Worm (Caenorhabditis elegans) whole organism, L4 larva: ENCODE results near the gene D1014.13.

ENCODE experiments used
- D1046.2 ChIP-seq: fragments of 200-800 bp; sonication (Bioruptor generic); IDR thresholded peaks from 2 replicates; pipeline ENCODE4 v1.3.6; 2022; ENCODE audit warnings: missing genetic modification characterization, missing compliant biosample characterization
- F37D6.2 ChIP-seq: sonication (generic microtip); optimal IDR thresholded peaks from 2 replicates; lab custom pipeline; 2016; ENCODE audit warnings: mild to moderate bottlenecking, missing genetic modification characterization, missing compliant biosample characterization
- F49E8.2 ChIP-seq: sonication (generic microtip); optimal IDR thresholded peaks from 2 replicates; lab custom pipeline; 2016; ENCODE audit warnings: missing compliant biosample characterization, mild to moderate bottlenecking, missing genetic modification characterization, borderline replicate concordance
- Y5F2A.4 ChIP-seq: fragments of 200-800 bp; sonication (Bioruptor generic); optimal IDR thresholded peaks from 2 replicates; lab custom pipeline; 2018; ENCODE audit warnings: mild to moderate bottlenecking, missing genetic modification characterization, missing compliant biosample characterization
- ZK337.2 ChIP-seq: fragments of 200-800 bp; sonication (Bioruptor generic); IDR thresholded peaks from 2 replicates; pipeline ENCODE4 v1.3.6; 2022; ENCODE audit warnings: missing genetic modification reagents, missing genetic modification characterization, missing compliant biosample characterization
- aly-2 ChIP-seq: sonication (generic microtip); optimal IDR thresholded peaks from 2 replicates; lab custom pipeline; 2018; ENCODE audit warnings: missing biosample characterization, missing genetic modification characterization
- attf-4 ChIP-seq: sonication (generic microtip); optimal IDR thresholded peaks from 3 replicates; lab custom pipeline; 2017; ENCODE audit warnings: missing biosample characterization, missing genetic modification characterization
- ceh-20 ChIP-seq: fragments of 200-800 bp; sonication (Bioruptor generic); IDR thresholded peaks from 2 replicates; pipeline ENCODE4 v1.3.6; 2022; ENCODE audit warnings: missing genetic modification reagents, missing genetic modification characterization, missing compliant biosample characterization
- ceh-28 ChIP-seq: fragments of 150-350 bp; optimal IDR thresholded peaks from 2 replicates; lab custom pipeline; 2014; ENCODE audit warnings: missing biosample characterization, missing genetic modification reagents, missing genetic modification characterization
- daf-19 ChIP-seq: fragments of 200-800 bp; sonication (Bioruptor generic); conservative IDR thresholded peaks from 2 replicates; pipeline ENCODE4 v1.3.6; 2022; ENCODE audit warnings: missing genetic modification characterization, missing compliant biosample characterization
- daf-8 ChIP-seq: fragments of 200-800 bp; sonication (Bioruptor generic); IDR thresholded peaks from 2 replicates; pipeline ENCODE4 v1.3.6; 2022; ENCODE audit warnings: missing genetic modification characterization, missing compliant biosample characterization
- dmd-8 ChIP-seq: fragments of 200-800 bp; sonication (Bioruptor generic); IDR thresholded peaks from 2 replicates; pipeline ENCODE4 v1.3.6; 2022; ENCODE audit warnings: missing genetic modification characterization, missing compliant biosample characterization
- dmd-9 ChIP-seq: fragments of 200-800 bp; sonication (Bioruptor generic); IDR thresholded peaks from 2 replicates; pipeline ENCODE4 v1.3.6; 2022; ENCODE audit warnings: missing genetic modification reagents, missing genetic modification characterization, missing compliant biosample characterization
- dpl-1 ChIP-seq: fragments of 150-350 bp; optimal IDR thresholded peaks from 2 replicates; lab custom pipeline; 2014; ENCODE audit warnings: missing biosample characterization, missing genetic modification reagents, missing genetic modification characterization
- duxl-1 ChIP-seq: sonication (generic microtip); optimal IDR thresholded peaks from 2 replicates; lab custom pipeline; 2016; ENCODE audit warnings: mild to moderate bottlenecking, missing genetic modification characterization, moderate library complexity, missing compliant biosample characterization; ENCODE audit not compliant: poor library complexity
- egl-43 ChIP-seq: fragments of 200-800 bp; sonication (Bioruptor generic); IDR thresholded peaks from 2 replicates; pipeline ENCODE4 v1.3.6; 2022; ENCODE audit warnings: missing genetic modification reagents, missing genetic modification characterization, missing compliant biosample characterization
- hlh-11 ChIP-seq: fragments of 200-800 bp; sonication (Bioruptor generic); optimal IDR thresholded peaks from 2 replicates; lab custom pipeline; 2018; ENCODE audit warnings: mild to moderate bottlenecking, missing genetic modification characterization, missing compliant biosample characterization
- lim-7 ChIP-seq: fragments of 200-800 bp; sonication (Bioruptor generic); IDR thresholded peaks from 2 replicates; pipeline ENCODE4 v1.3.6; 2022; ENCODE audit warnings: missing genetic modification characterization, missing compliant biosample characterization
- lin-13 ChIP-seq: fragments of 150-350 bp; optimal IDR thresholded peaks from 2 replicates; lab custom pipeline; 2014; ENCODE audit warnings: missing biosample characterization, missing genetic modification reagents, missing genetic modification characterization
- lin-38 ChIP-seq: fragments of 200-800 bp; sonication (Bioruptor generic); IDR thresholded peaks from 2 replicates; pipeline ENCODE4 v1.3.6; 2022; ENCODE audit warnings: missing genetic modification reagents, missing genetic modification characterization, missing compliant biosample characterization
- lir-3 ChIP-seq: sonication (generic microtip); optimal IDR thresholded peaks from 2 replicates; lab custom pipeline; 2016; ENCODE audit warnings: mild to moderate bottlenecking, missing genetic modification characterization, missing compliant biosample characterization
- madf-5 ChIP-seq, 2 experiments: fragments of 200-800 bp; sonication (Bioruptor generic); IDR thresholded peaks; 2 replicates each; pipeline ENCODE4 v1.3.6; 2022; ENCODE audit warnings: missing compliant biosample characterization in 2 of 2, missing genetic modification characterization in 2 of 2
- mep-1 ChIP-seq: fragments of 150-350 bp; sonication (generic microtip); optimal IDR thresholded peaks from 3 replicates; lab custom pipeline; 2014; ENCODE audit warnings: missing biosample characterization, missing genetic modification characterization
- nhr-11 ChIP-seq: fragments of 150-350 bp; optimal IDR thresholded peaks from 2 replicates; lab custom pipeline; 2014; ENCODE audit warnings: missing biosample characterization, missing genetic modification characterization
- nhr-111 ChIP-seq: fragments of 200-800 bp; sonication (Bioruptor generic); optimal IDR thresholded peaks from 2 replicates; lab custom pipeline; 2018; ENCODE audit warnings: mild to moderate bottlenecking, missing genetic modification characterization, missing compliant biosample characterization
- nhr-237 ChIP-seq: sonication (generic microtip); optimal IDR thresholded peaks from 2 replicates; lab custom pipeline; 2017; ENCODE audit warnings: missing biosample characterization, missing genetic modification characterization
- nhr-25 ChIP-seq: sonication (generic microtip); optimal IDR thresholded peaks from 2 replicates; lab custom pipeline; 2017; ENCODE audit warnings: missing genetic modification characterization, mild to moderate bottlenecking, missing compliant biosample characterization, antibody characterized with exemption, moderate library complexity, borderline replicate concordance; ENCODE audit not compliant: insufficient read depth
- nhr-28 ChIP-seq: fragments of 150-350 bp; optimal IDR thresholded peaks from 2 replicates; lab custom pipeline; 2014; ENCODE audit warnings: missing biosample characterization, missing genetic modification characterization
- nhr-42 ChIP-seq: fragments of 200-800 bp; sonication (Bioruptor generic); IDR thresholded peaks from 2 replicates; pipeline ENCODE4 v1.3.6; 2022; ENCODE audit warnings: missing genetic modification characterization, missing compliant biosample characterization
- nhr-48 ChIP-seq: sonication (generic microtip); optimal IDR thresholded peaks from 2 replicates; lab custom pipeline; 2016; ENCODE audit warnings: mild to moderate bottlenecking, missing genetic modification characterization, missing compliant biosample characterization
- nhr-6 ChIP-seq: fragments of 150-350 bp; optimal IDR thresholded peaks from 2 replicates; lab custom pipeline; 2014; ENCODE audit warnings: missing biosample characterization, missing genetic modification characterization
- php-3 ChIP-seq: fragments of 200-800 bp; sonication (Bioruptor generic); IDR thresholded peaks from 2 replicates; pipeline ENCODE4 v1.3.6; 2022; ENCODE audit warnings: missing genetic modification reagents, missing genetic modification characterization, missing compliant biosample characterization
- skn-1 ChIP-seq: fragments of 150-350 bp; optimal IDR thresholded peaks from 2 replicates; lab custom pipeline; 2014; ENCODE audit warnings: missing biosample characterization, missing genetic modification characterization
- tra-1 ChIP-seq: fragments of 200-800 bp; sonication (Bioruptor generic); IDR thresholded peaks from 2 replicates; pipeline ENCODE4 v1.3.6; 2022; ENCODE audit warnings: missing genetic modification reagents, missing genetic modification characterization, missing compliant biosample characterization
- unc-62 ChIP-seq, 3 experiments: fragments of 150-350 bp in 1 of 3; sonication (generic microtip); optimal IDR thresholded peaks in 2 of 3; peaks in 1 of 3; 1 replicate in 1 of 3; 2 replicates in 2 of 3; lab custom pipeline; 2014 to 2017; ENCODE audit warnings: missing biosample characterization in 3 of 3, missing genetic modification characterization in 3 of 3, missing genetic modification reagents in 3 of 3, missing genotype in 1 of 3
- zfp-3 ChIP-seq: fragments of 200-800 bp; sonication (Bioruptor generic); conservative IDR thresholded peaks from 2 replicates; pipeline ENCODE4 v1.3.6; 2022; ENCODE audit warnings: missing genetic modification reagents, missing genetic modification characterization, missing compliant biosample characterization
- zip-11 ChIP-seq: fragments of 200-800 bp; sonication (Bioruptor generic); IDR thresholded peaks from 2 replicates; pipeline ENCODE4 v1.3.6; 2022; ENCODE audit warnings: missing genetic modification characterization, missing compliant biosample characterization
- zip-2 ChIP-seq: fragments of 150-350 bp; optimal IDR thresholded peaks from 2 replicates; lab custom pipeline; 2014; ENCODE audit warnings: missing biosample characterization, missing genetic modification characterization

Gene D1014.13

ce11 chrV:8145329-8145728 is at the start of gene D1014.13:
Gene D1014.13 (plus strand): TSS chrV:8145629.
- TF ChIP-seq unc-62 (GFP tag; optimal IDR thresholded peaks at IDR 0.05 in 1 of 2; lab: Kevin White, UChicago) = peak in 1 of 2 experiments; percentile 74
- no peak for TF ChIP-seq unc-62 (tag; optimal IDR thresholded peaks at IDR 0.05; lab: Kevin White, UChicago)
- TF ChIP-seq duxl-1 (tag; lab: Kevin White, UChicago) = no peak

- TF ChIP-seq skn-1 (tag; lab: Kevin White, UChicago) (no peak), F37D6.2 (tag; lab: Kevin White, UChicago) (no peak), daf-8 (no peak), Y5F2A.4 (GFP tag; lab: Kevin White, UChicago) (no peak), daf-19 (GFP tag; lab: Robert Waterston, UW) (no peak), egl-43 (GFP tag; lab: Robert Waterston, UW) (no peak), ceh-28 (tag; lab: Kevin White, UChicago) (no peak), F49E8.2 (no peak), D1046.2 (GFP tag; lab: Robert Waterston, UW) (no peak), lir-3 (no peak), zip-11 (GFP tag; lab: Robert Waterston, UW) (no peak), nhr-6 (no peak), madf-5 (GFP tag; IDR thresholded peaks at IDR 0.05; lab: Robert Waterston, UW) (no peak), hlh-11 (tag; lab: Kevin White, UChicago) (no peak), nhr-42 (GFP tag; lab: Robert Waterston, UW) (no peak), nhr-111 (GFP tag; lab: Kevin White, UChicago) (no peak), nhr-25 (tag; lab: Kevin White, UChicago) (no peak)
These were observed 47.2 kb upstream of the D1014.13 start, which contains the start of gene str-145 for ce11 chrV:8098239-8098638. Gene str-145 (minus strand): TSS chrV:8098339.

- TF ChIP-seq dpl-1 (GFP tag; lab: Kevin White, UChicago) (no peak), skn-1 (tag; lab: Kevin White, UChicago) (no peak), zip-11 (GFP tag; lab: Robert Waterston, UW) (no peak), php-3 (GFP tag; lab: Robert Waterston, UW) (no peak), nhr-237 (no peak), lin-38 (GFP tag; lab: Robert Waterston, UW) (no peak), mep-1 (no peak), lir-3 (no peak), F49E8.2 (no peak), D1046.2 (GFP tag; lab: Robert Waterston, UW) (no peak), attf-4 (no peak), nhr-48 (tag; lab: Kevin White, UChicago) (no peak), tra-1 (no peak), dmd-8 (GFP tag; lab: Robert Waterston, UW) (no peak), zip-2 (no peak)
These were observed 46.1 kb upstream of the D1014.13 start, which contains the start of gene sdz-23 for ce11 chrV:8099306-8099705. Gene sdz-23 (plus strand): TSS chrV:8099606.

ce11 chrV:8102960-8103359 is 42.5 kb upstream of the D1014.13 start, which contains the start of gene str-90:
Gene str-90 (plus strand): TSS chrV:8103260.
- TF ChIP-seq lin-13 (GFP tag; lab: Kevin White, UChicago) (no peak), ZK337.2 (GFP tag; lab: Robert Waterston, UW) (no peak), dmd-9 (GFP tag; lab: Robert Waterston, UW) (no peak), nhr-11 (tag; lab: Kevin White, UChicago) (no peak), aly-2 (tag; lab: Kevin White, UChicago) (no peak), hlh-11 (tag; lab: Kevin White, UChicago) (no peak), lim-7 (GFP tag; lab: Robert Waterston, UW) (no peak), zip-2 (no peak), zfp-3 (GFP tag; lab: Robert Waterston, UW) (no peak), ceh-20 (GFP tag; lab: Robert Waterston, UW) (no peak), nhr-28 (no peak)
